Worm (Caenorhabditis elegans) whole organism, late embryonic: ENCODE results near the gene C07B5.8.

ENCODE experiments used
- ceh-14 ChIP-seq: sonication (generic microtip); optimal IDR thresholded peaks from 2 replicates; lab custom pipeline; 2016; ENCODE audit warnings: missing genotype, missing genetic modification characterization, missing compliant biosample characterization
- ceh-24 ChIP-seq: sonication (generic microtip); optimal IDR thresholded peaks from 2 replicates; lab custom pipeline; 2016; ENCODE audit warnings: mild to moderate bottlenecking, missing genetic modification characterization, missing compliant biosample characterization
- gmeb-2 ChIP-seq: sonication (generic microtip); optimal IDR thresholded peaks from 2 replicates; lab custom pipeline; 2016; ENCODE audit warnings: missing genetic modification characterization, inconsistent platforms, missing compliant biosample characterization
- pha-4 ChIP-seq: fragments of 150-350 bp; optimal IDR thresholded peaks from 2 replicates; lab custom pipeline; 2018; ENCODE audit warnings: missing biosample characterization, missing genetic modification reagents, missing genetic modification characterization

- TF ChIP-seq ceh-24 (tag; lab: Kevin White, UChicago) (no peak), pha-4 (tag; lab: Kevin White, UChicago) (no peak), ceh-14 (tag; lab: Kevin White, UChicago) (no peak), gmeb-2 (tag; lab: Kevin White, UChicago) (no peak)
These were observed 6.8 kb upstream of the C07B5.8 start, which contains the start of gene F49E2.5 for ce11 chrX:9543352-9543751.
